Worm (Caenorhabditis elegans) whole organism, early embryonic: ENCODE results near the gene clec-71.
"Not testable (repeated sequence)": the region's sequence is repeated elsewhere in the genome, so short reads cannot be mapped to it uniquely, and the experiment has no call there.

ENCODE experiments used
- B0310.2 ChIP-seq: sonication (generic microtip); optimal IDR thresholded peaks from 2 replicates; lab custom pipeline; 2016; ENCODE audit warnings: mild to moderate bottlenecking, missing genetic modification characterization, missing compliant biosample characterization
- F13C5.2 ChIP-seq: sonication (generic microtip); optimal IDR thresholded peaks from 2 replicates; lab custom pipeline; 2017; ENCODE audit warnings: mild to moderate bottlenecking, missing genetic modification characterization, inconsistent platforms, missing compliant biosample characterization
- aly-1 ChIP-seq: sonication (generic microtip); optimal IDR thresholded peaks from 2 replicates; lab custom pipeline; 2016; ENCODE audit warnings: missing genetic modification characterization, missing compliant biosample characterization
- ama-1 ChIP-seq: fragments of 150-350 bp; optimal IDR thresholded peaks from 2 replicates; lab custom pipeline; 2014
- ceh-13 ChIP-seq: fragments of 200-800 bp; sonication (Bioruptor generic); optimal IDR thresholded peaks from 2 replicates; lab custom pipeline; 2018; ENCODE audit warnings: mild to moderate bottlenecking, missing genetic modification characterization, missing compliant biosample characterization
- ceh-36 ChIP-seq: sonication (generic microtip); optimal IDR thresholded peaks from 2 replicates; lab custom pipeline; 2016; ENCODE audit warnings: missing genetic modification characterization, inconsistent platforms, missing compliant biosample characterization
- ets-7 ChIP-seq: sonication (generic microtip); optimal IDR thresholded peaks from 2 replicates; lab custom pipeline; 2016; ENCODE audit warnings: missing genotype, missing genetic modification characterization, missing compliant biosample characterization
- flt-1 ChIP-seq: fragments of 200-800 bp; sonication (Bioruptor generic); IDR thresholded peaks from 2 replicates; pipeline ENCODE4 v1.3.6; 2022; ENCODE audit warnings: missing genetic modification characterization, missing compliant biosample characterization
- hmbx-1 ChIP-seq: sonication (generic microtip); optimal IDR thresholded peaks from 2 replicates; lab custom pipeline; 2016; ENCODE audit warnings: mild to moderate bottlenecking, missing genetic modification characterization, missing compliant biosample characterization
- hmg-4 ChIP-seq: fragments of 200-800 bp; sonication (Bioruptor generic); optimal IDR thresholded peaks from 2 replicates; lab custom pipeline; 2018; ENCODE audit warnings: mild to moderate bottlenecking, missing genetic modification characterization, missing compliant biosample characterization
- hnd-1 ChIP-seq: sonication (generic microtip); optimal IDR thresholded peaks from 2 replicates; lab custom pipeline; 2016; ENCODE audit warnings: missing genetic modification characterization, missing compliant biosample characterization
- pes-1 ChIP-seq: fragments of 200-800 bp; sonication (Bioruptor generic); IDR thresholded peaks from 2 replicates; pipeline ENCODE4 v1.3.6; 2022; ENCODE audit warnings: missing genetic modification reagents, missing genetic modification characterization, missing compliant biosample characterization
- scrt-1 ChIP-seq: fragments of 200-800 bp; sonication (Bioruptor generic); IDR thresholded peaks from 2 replicates; pipeline ENCODE4 v1.3.6; 2022; ENCODE audit warnings: missing genetic modification characterization, missing compliant biosample characterization
- sea-1 ChIP-seq: fragments of 200-800 bp; sonication (Bioruptor generic); conservative IDR thresholded peaks from 2 replicates; pipeline ENCODE4 v1.3.6; 2022; ENCODE audit warnings: missing genetic modification characterization, missing compliant biosample characterization
- tbx-11 ChIP-seq: fragments of 200-800 bp; sonication (Bioruptor generic); IDR thresholded peaks from 2 replicates; pipeline ENCODE4 v1.3.6; 2022; ENCODE audit warnings: missing genetic modification characterization, missing compliant biosample characterization
- tbx-37 ChIP-seq: fragments of 200-800 bp; sonication (Bioruptor generic); conservative IDR thresholded peaks from 2 replicates; pipeline ENCODE4 v1.3.6; 2022; ENCODE audit warnings: missing genetic modification reagents, missing genetic modification characterization, missing compliant biosample characterization
- tra-4 ChIP-seq: sonication (generic microtip); optimal IDR thresholded peaks from 2 replicates; lab custom pipeline; 2017; ENCODE audit warnings: missing genetic modification characterization, missing compliant biosample characterization

clec-71 gene

DNA sequence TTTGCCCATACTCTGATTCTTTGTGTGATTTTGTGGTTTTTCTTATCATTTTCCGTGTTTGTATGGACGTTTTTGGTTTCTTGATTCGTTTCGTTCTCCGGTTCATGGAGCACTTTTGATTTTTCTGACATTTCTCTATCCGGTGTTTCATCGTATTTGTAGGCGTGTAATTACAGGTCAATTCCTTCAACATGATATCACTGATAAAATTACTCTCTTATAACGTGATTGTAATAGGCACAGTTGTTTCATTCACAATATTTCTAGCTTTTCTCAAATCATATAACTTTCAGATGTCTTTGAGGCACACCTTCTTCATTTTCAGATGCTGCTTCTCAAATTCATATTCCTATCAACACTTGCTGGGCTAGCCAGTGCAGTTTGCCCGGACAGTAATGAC lies 4.8 kb upstream of the clec-71 start, which contains the start of gene clec-70:
Gene clec-70 (plus strand): TSS at position 301 of the 400 bp plus-strand sequence.
- not testable (repeated sequence) for TF ChIP-seq B0310.2; tbx-11 (GFP tag; lab: Robert Waterston, UW); F13C5.2 (tag; lab: Kevin White, UChicago)

DNA sequence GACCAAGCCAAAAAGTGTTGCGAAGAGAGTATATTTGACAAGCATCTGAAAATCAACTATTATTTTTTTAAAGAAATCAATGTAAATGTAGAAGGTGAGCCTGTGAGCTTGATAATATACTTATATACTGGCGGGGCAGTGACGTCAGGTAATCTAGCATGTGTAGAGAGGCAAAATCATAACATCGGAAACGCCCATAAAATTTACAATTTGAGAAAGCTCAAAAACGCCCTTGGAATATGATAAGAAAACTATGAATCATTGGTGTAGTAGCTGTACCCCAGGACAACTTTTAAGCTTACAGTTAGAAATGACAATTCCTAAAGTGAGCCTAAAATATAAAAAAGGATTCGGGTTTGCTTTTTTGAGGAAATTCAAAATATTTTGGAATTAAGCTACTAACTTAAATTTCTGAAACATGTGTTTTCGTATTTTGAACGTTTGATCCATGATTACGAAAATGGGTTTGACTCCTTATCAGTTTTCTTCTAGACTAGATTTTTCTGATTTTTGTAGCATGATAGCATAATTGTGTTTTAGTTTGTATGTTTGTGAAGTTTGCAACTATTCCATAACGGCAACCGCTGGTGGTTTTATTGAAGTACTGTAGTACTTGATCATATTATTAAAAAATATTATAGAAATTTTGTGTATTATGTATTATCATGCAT lies 4.5 kb downstream of the clec-71 start, which contains the start of gene clec-174:
Gene clec-174 (minus strand): TSS at position 51 of the 671 bp plus-strand sequence.
- TF ChIP-seq ets-7 (no peak), hmbx-1 (tag; lab: Kevin White, UChicago) (no peak), B0310.2 (no peak), pes-1 (GFP tag; lab: Robert Waterston, UW) (no peak), ceh-36 (tag; lab: Kevin White, UChicago) (no peak), sea-1 (GFP tag; lab: Robert Waterston, UW) (no peak), tbx-37 (GFP tag; lab: Robert Waterston, UW) (no peak), scrt-1 (GFP tag; lab: Robert Waterston, UW) (no peak), ama-1 (lab: Kevin White, UChicago) (no peak), hmg-4 (GFP tag; lab: Kevin White, UChicago) (no peak), aly-1 (no peak), flt-1 (GFP tag; lab: Robert Waterston, UW) (no peak), F13C5.2 (tag; lab: Kevin White, UChicago) (no peak), tra-4 (no peak), ceh-13 (GFP tag; lab: Kevin White, UChicago) (no peak), tbx-11 (GFP tag; lab: Robert Waterston, UW) (no peak)

DNA sequence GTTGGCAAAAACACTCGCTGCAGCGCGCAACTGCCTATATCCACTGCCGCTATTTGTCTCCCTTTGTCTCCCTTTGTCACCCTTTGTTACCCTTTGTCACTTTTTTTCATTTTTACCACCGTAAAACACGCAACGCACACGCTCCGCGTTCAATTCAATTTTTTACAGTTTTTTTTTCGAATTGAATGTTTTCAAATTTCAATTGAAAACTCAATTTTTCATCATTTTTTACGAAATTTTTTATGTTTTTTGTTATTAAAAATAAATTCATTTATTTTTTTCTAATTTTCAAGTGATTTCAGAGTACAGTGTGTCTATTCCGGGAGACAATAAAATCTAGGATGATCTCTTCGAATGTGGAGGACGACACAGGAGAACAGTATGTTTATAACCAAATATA lies 5.7 kb downstream of the clec-71 start, which contains the start of gene Y46C8AL.11:
Gene Y46C8AL.11 (plus strand): TSS at position 301 of the 400 bp plus-strand sequence.
- TF ChIP-seq sea-1 (GFP tag; lab: Robert Waterston, UW), result no peak
- TF ChIP-seq ceh-13 (GFP tag; lab: Kevin White, UChicago), result no peak

DNA sequence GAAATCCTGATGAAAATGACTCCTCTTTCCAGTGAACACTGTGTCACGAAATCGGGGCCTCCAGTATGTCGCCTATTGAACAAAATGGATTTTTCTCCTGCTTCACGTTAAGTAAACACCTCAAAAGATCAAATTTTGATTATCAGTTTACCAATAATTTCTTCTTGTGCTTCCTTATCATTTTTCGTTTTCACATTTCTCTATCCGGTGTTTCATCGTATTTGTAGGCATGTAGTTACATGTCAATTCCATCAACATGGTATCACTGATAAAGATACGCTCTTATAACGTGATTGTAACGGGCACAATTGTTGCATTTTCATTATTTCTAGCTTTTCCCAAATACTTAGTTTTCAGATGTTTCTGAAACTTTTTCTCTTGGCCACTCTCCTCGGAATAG lies 7.2 kb downstream of the clec-71 start, which contains the start of gene clec-72:
Gene clec-72 (plus strand): TSS at position 358 of the 400 bp plus-strand sequence.
- TF ChIP-seq sea-1 (GFP tag; lab: Robert Waterston, UW) (no peak), F13C5.2 (tag; lab: Kevin White, UChicago) (no peak), scrt-1 (GFP tag; lab: Robert Waterston, UW) (no peak), ceh-36 (tag; lab: Kevin White, UChicago) (no peak), tbx-37 (GFP tag; lab: Robert Waterston, UW) (no peak), B0310.2 (no peak), ama-1 (lab: Kevin White, UChicago) (no peak), tbx-11 (GFP tag; lab: Robert Waterston, UW) (no peak), ceh-13 (GFP tag; lab: Kevin White, UChicago) (no peak), ets-7 (no peak), flt-1 (GFP tag; lab: Robert Waterston, UW) (no peak), hmbx-1 (tag; lab: Kevin White, UChicago) (no peak), hnd-1 (no peak), aly-1 (no peak), pes-1 (GFP tag; lab: Robert Waterston, UW) (no peak), hmg-4 (GFP tag; lab: Kevin White, UChicago) (no peak), tra-4 (no peak)

DNA sequence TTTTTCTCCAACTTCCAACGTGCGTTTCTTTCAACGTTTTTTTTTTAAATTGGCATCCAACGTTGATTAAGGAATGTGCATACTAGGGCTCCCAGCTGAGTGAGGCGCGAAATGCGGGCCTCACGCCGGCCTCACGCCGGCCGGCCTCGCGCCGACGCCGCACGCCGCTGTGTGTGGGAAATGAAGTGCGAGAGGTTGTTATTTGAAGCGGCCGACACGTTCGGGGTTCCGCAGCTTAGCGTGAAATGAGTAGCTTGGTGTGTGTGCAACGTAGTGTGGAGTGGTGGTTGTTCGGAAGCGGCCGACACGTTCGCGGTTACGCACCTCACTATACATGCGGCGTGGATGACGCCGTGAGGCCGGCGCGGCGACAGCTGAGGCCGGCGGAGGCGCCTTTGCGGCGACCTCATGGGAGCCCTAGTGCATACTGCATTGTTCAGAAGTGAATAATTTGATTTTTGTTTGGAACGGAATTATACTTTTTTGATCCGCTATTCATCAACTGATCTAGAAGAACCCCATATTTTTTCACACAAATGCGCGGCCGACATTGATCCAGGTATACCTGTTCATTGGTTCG lies 10.2 kb downstream of the clec-71 start:
- TF ChIP-seq scrt-1 (GFP tag; lab: Robert Waterston, UW), result 0 out of 2 replicates have a peak, but pooled peaks have one; percentile 32

DNA sequence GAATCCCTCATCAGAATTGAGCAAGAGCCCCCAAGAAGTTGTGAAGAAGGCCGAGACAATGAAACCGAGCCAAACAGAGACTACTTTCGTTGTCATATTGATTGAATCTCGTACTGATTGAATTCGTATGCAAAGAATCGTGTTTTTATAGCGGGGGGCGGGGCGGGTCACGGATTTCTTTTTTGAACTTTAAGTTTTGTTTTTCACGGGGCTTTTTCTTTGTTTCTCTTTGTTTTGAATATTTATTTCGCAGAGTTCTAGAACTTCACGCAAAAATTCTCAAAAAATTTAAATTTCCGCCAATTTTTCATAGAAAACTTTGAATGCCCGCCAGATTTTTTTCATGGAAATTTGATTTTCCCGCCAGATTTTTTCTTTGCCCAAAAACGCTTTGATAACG lies 18.8 kb downstream of the clec-71 start, which contains the start of gene clec-73:
Gene clec-73 (minus strand): TSS at position 101 of the 400 bp plus-strand sequence.
- no peak for TF ChIP-seq sea-1 (GFP tag; lab: Robert Waterston, UW)
- no peak for TF ChIP-seq ceh-36 (tag; lab: Kevin White, UChicago)
- TF ChIP-seq ceh-13 (GFP tag; lab: Kevin White, UChicago), result no peak
- TF ChIP-seq ets-7, result no peak

DNA sequence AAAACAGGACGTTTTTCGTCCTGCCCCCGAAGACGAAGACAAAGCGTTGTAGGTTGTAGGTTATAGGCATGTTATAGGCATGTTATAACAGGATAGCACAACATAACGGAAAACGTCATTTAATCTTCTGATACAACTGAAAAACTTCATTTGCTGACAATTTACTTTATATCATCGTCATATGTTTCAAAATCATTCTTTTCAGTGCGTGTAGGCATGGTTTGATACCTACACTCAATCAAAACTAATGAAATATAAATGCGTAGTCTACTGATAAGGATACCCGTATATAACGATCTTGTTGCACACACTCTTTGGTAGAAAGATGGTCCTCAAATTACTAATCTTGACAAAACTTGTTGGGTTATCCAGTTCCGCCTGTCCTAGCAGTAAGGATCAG lies 19.4 kb downstream of the clec-71 start, which contains the start of gene clec-74:
Gene clec-74 (plus strand): TSS at position 301 of the 400 bp plus-strand sequence.
- no peak for TF ChIP-seq ceh-13 (GFP tag; lab: Kevin White, UChicago)
- no peak for TF ChIP-seq aly-1
- no peak for TF ChIP-seq hmbx-1 (tag; lab: Kevin White, UChicago)
- TF ChIP-seq tbx-37 (GFP tag; lab: Robert Waterston, UW), result no peak
- no peak for TF ChIP-seq hnd-1
- no peak for TF ChIP-seq ets-7
- no peak for TF ChIP-seq B0310.2

DNA sequence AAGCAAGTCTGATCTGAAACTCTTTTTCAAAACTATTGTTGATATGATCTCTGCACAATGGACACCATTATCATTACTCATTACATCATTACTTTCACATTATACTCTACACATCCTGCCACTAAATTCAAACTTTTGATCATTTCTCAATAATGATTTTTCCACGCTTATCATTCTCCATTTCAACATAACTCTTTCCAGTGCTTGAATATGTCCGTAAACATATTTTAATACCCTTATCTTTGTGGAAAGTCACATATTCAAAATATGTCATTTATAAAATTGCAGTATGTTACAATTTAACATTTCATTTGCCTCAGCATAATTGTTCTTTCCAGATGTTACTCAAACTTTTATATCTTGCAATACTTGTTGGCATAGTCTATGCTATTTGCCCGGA lies 23.1 kb downstream of the clec-71 start, which contains the start of gene clec-75:
Gene clec-75 (plus strand): TSS at position 339 of the 400 bp plus-strand sequence.
- no peak for TF ChIP-seq tbx-37 (GFP tag; lab: Robert Waterston, UW)
- no peak for TF ChIP-seq hmbx-1 (tag; lab: Kevin White, UChicago)
- no peak for TF ChIP-seq sea-1 (GFP tag; lab: Robert Waterston, UW)
- no peak for TF ChIP-seq scrt-1 (GFP tag; lab: Robert Waterston, UW)
- TF ChIP-seq tbx-11 (GFP tag; lab: Robert Waterston, UW), result no peak
- TF ChIP-seq hnd-1, result no peak
- TF ChIP-seq F13C5.2 (tag; lab: Kevin White, UChicago), result no peak
- TF ChIP-seq ceh-13 (GFP tag; lab: Kevin White, UChicago), result no peak
- TF ChIP-seq ceh-36 (tag; lab: Kevin White, UChicago), result no peak
- TF ChIP-seq ets-7, result no peak
- TF ChIP-seq pes-1 (GFP tag; lab: Robert Waterston, UW), result no peak
- TF ChIP-seq aly-1, result no peak
- TF ChIP-seq tra-4, result no peak
